Worm (Caenorhabditis elegans) whole organism, midembryonic: ENCODE measurements around the gene nkb-3.

Experiments
- T22C8.4 ChIP-seq: fragments of 200-800 bp; sonication (Bioruptor generic); IDR thresholded peaks from 2 replicates; pipeline ENCODE4 v1.3.6; 2022; ENCODE audit warnings: missing genetic modification characterization, missing compliant biosample characterization
- cog-1 ChIP-seq: sonication (generic microtip); optimal IDR thresholded peaks from 2 replicates; lab custom pipeline; 2016; ENCODE audit warnings: missing genetic modification characterization, missing compliant biosample characterization
- flt-1 ChIP-seq: fragments of 200-800 bp; sonication (Bioruptor generic); IDR thresholded peaks from 2 replicates; pipeline ENCODE4 v1.3.6; 2022; ENCODE audit warnings: missing genetic modification characterization, missing compliant biosample characterization
- klf-2 ChIP-seq: fragments of 200-800 bp; sonication (Bioruptor generic); conservative IDR thresholded peaks from 2 replicates; pipeline ENCODE4 v1.3.6; 2022; ENCODE audit warnings: missing genetic modification reagents, missing genetic modification characterization, missing compliant biosample characterization
- med-1 ChIP-seq: sonication (generic microtip); optimal IDR thresholded peaks from 2 replicates; lab custom pipeline; 2017; ENCODE audit warnings: missing genetic modification characterization, mild to moderate bottlenecking, missing compliant biosample characterization, antibody characterized with exemption, missing genetic modification reagents; ENCODE audit not compliant: insufficient read depth
- ref-1 ChIP-seq: fragments of 200-800 bp; sonication (Bioruptor generic); conservative IDR thresholded peaks from 2 replicates; pipeline ENCODE4 v1.3.6; 2022; ENCODE audit warnings: missing genetic modification reagents, missing genetic modification characterization, missing compliant biosample characterization
- tab-1 ChIP-seq: fragments of 200-800 bp; sonication (Bioruptor generic); IDR thresholded peaks from 2 replicates; pipeline ENCODE4 v1.3.6; 2022; ENCODE audit warnings: missing genetic modification characterization, missing compliant biosample characterization
- ztf-23 ChIP-seq: fragments of 200-800 bp; sonication (Bioruptor generic); IDR thresholded peaks from 2 replicates; pipeline ENCODE4 v1.3.6; 2022; ENCODE audit warnings: missing genetic modification reagents, missing genetic modification characterization, missing compliant biosample characterization
- ztf-29 ChIP-seq: fragments of 200-800 bp; sonication (Bioruptor generic); IDR thresholded peaks from 2 replicates; pipeline ENCODE4 v1.3.6; 2022; ENCODE audit warnings: missing genetic modification reagents, missing genetic modification characterization, missing compliant biosample characterization

Gene nkb-3

DNA sequence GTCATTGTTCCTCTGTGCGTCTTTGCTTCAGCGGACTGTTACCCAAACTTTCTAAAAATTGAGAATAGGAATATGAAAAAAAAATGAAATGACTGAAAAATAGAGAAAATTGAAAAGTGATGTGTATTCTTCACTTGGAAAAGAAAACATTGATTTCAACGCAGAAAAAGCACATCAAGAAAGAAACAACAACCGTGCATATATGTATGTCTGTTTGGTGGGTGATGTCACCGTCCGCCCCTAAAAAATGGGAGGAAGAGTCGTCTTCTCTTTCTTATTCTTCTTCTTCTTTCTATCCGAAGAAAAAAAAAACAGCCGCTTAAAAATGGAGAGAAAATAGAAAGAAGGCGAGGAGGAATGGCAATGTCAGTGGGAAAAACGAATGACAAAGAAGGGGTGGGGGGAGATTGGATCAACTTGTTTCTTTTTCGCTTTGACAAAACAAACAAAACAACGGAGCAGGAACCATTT lies at the start of gene nkb-3:
Gene nkb-3, minus strand, starts transcription at position 51 of the 471 bp plus-strand sequence.
- TF ChIP-seq T22C8.4 (GFP tag; lab: Robert Waterston, UW), result no peak
- no peak for TF ChIP-seq ref-1 (GFP tag; lab: Robert Waterston, UW)
- no peak for TF ChIP-seq flt-1
- TF ChIP-seq med-1 (GFP tag; lab: Kevin White, UChicago), result no peak
- no peak for TF ChIP-seq ztf-29 (GFP tag; lab: Robert Waterston, UW)
- TF ChIP-seq ztf-23 (GFP tag; lab: Robert Waterston, UW), result no peak
- no peak for TF ChIP-seq cog-1 (tag; lab: Kevin White, UChicago)
- TF ChIP-seq tab-1 (GFP tag; lab: Robert Waterston, UW), result no peak
- no peak for TF ChIP-seq klf-2 (GFP tag; lab: Robert Waterston, UW)

DNA sequence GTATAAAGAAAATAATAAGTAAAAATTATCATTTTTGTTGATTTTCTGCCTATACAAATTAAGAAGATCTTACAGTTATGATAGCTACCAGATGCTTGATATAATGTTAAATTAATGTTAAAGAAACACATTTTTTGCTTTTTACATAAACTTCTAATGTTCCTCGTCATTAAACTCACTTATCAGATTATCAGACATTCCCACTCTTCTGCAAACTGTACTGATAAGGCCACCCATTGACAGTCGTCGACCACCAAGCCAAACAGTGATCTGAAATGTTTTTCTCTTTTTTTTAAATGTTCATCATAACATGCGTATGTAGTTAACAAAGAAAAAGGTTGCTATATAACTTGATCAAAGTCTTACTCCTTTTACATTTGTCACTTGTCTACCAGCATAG lies 48.4 kb upstream of the nkb-3 start:
- TF ChIP-seq flt-1 (no peak), ref-1 (GFP tag; lab: Robert Waterston, UW) (no peak), klf-2 (GFP tag; lab: Robert Waterston, UW) (no peak), med-1 (GFP tag; lab: Kevin White, UChicago) (no peak), tab-1 (GFP tag; lab: Robert Waterston, UW) (no peak), ztf-23 (GFP tag; lab: Robert Waterston, UW) (no peak), ztf-29 (GFP tag; lab: Robert Waterston, UW) (no peak), cog-1 (tag; lab: Kevin White, UChicago) (no peak)

DNA sequence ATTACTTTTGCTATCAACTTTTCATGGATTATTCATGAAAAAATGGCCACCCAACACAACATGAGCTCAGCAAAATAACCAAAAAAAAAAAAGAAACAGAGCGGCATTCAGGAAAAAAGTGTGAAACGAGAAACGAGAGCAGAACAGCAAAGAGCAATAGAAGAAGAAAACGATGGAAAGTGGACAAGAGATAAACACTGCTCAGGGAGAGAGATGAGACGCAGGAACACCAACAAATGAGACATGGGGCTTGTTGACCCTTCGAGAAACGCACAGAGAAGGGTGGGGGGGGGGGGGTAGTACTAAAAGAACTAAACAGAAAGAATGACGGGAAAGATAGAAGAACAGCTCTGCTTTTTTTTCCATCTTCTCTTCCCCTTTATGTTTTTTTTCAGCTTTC lies 41.6 kb upstream of the nkb-3 start:
- no peak for TF ChIP-seq ref-1 (GFP tag; lab: Robert Waterston, UW)
- TF ChIP-seq flt-1, result no peak
- TF ChIP-seq tab-1 (GFP tag; lab: Robert Waterston, UW), result no peak
- no peak for TF ChIP-seq klf-2 (GFP tag; lab: Robert Waterston, UW)
- no peak for TF ChIP-seq T22C8.4 (GFP tag; lab: Robert Waterston, UW)
- TF ChIP-seq cog-1 (tag; lab: Kevin White, UChicago), result no peak

DNA sequence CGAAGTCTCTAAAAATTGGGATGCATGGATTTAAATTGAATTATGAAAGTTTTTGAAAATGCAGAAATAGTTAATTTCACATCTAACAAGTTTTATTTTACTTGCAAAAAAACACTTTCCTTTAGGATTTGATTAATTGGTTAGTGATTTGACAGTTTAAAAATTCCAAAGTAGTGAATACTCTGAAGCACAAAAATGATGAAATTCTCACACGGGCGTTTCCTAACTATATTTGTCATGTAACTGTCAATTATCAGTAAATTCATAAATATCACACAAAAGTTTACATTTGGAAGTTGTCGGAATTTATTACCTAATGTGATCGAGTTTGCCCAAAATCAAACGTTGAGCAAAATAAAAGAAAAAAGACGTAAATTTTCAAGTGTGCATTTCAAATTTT lies 40.8 kb upstream of the nkb-3 start:
- no peak for TF ChIP-seq cog-1 (tag; lab: Kevin White, UChicago)
- TF ChIP-seq flt-1, result no peak
- TF ChIP-seq tab-1 (GFP tag; lab: Robert Waterston, UW), result no peak
- TF ChIP-seq med-1 (GFP tag; lab: Kevin White, UChicago), result no peak
- TF ChIP-seq ztf-29 (GFP tag; lab: Robert Waterston, UW), result no peak
- no peak for TF ChIP-seq ref-1 (GFP tag; lab: Robert Waterston, UW)

DNA sequence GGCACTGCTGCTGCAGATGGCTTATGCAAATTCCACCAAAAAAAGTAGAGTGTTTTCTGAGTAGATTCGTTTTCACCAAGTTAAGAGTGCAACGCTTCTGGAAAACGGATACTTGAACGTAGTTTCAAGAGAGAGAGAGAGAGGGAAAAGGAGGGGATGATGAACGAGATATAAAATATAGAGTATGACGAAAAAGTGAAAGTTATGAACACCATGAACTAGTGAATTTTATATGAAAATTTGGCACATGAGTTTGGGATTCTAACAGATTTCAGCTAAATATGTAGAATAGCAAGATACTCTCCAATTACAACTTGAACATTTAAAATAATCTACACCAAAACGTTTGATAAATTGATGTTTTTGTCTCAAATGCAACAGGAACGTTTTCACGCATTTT lies 39.4 kb upstream of the nkb-3 start, which contains the start of gene obr-3:
Gene obr-3, minus strand, starts transcription at position 101 of the 400 bp plus-strand sequence.
- no peak for TF ChIP-seq flt-1
- no peak for TF ChIP-seq T22C8.4 (GFP tag; lab: Robert Waterston, UW)
- TF ChIP-seq ref-1 (GFP tag; lab: Robert Waterston, UW), result no peak
- no peak for TF ChIP-seq klf-2 (GFP tag; lab: Robert Waterston, UW)
- TF ChIP-seq med-1 (GFP tag; lab: Kevin White, UChicago), result no peak
- TF ChIP-seq ztf-23 (GFP tag; lab: Robert Waterston, UW), result no peak
- TF ChIP-seq tab-1 (GFP tag; lab: Robert Waterston, UW), result no peak
- no peak for TF ChIP-seq ztf-29 (GFP tag; lab: Robert Waterston, UW)
- no peak for TF ChIP-seq cog-1 (tag; lab: Kevin White, UChicago)

DNA sequence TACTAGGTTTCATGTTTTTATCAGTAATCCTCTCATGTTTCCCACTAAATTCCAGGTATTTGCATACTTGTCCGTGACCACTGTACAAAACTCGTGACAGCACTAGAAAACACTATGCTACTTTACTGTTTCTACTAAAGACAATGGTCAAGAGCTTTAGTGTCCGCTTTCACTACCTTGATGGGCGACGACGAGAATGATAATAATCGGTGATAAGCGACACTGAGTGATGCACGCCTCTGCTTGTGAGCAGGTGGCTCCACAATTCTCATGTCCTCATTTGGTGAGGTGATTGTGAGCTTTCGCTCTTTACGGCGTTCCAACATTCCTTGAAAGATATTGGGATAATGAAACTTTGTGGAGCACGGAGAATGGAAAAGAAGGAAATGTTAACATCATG lies 32.9 kb upstream of the nkb-3 start:
- no peak for TF ChIP-seq tab-1 (GFP tag; lab: Robert Waterston, UW)

DNA sequence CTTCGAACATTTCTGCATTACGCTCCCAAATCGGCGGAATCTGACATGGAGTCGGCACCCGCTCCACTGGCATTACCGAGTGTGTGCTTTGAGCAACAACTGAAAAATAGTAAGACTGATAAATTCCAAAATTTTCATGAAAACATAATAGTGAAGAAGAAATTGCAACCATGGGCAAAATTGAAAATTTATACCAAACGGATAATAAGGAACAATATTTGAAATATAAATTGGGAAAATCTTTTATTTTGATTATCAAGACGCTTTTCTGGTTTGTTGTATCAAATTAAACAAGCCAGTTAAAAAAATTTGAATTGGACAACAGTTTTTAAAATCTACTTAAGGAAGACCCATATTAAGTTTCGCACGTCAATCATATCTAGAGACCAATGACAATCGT lies 23.2 kb upstream of the nkb-3 start, which contains the start of gene ZK1086.2:
Gene ZK1086.2, minus strand, starts transcription at position 101 of the 400 bp plus-strand sequence.
- TF ChIP-seq cog-1 (tag; lab: Kevin White, UChicago) (no peak), ref-1 (GFP tag; lab: Robert Waterston, UW) (no peak), flt-1 (no peak), med-1 (GFP tag; lab: Kevin White, UChicago) (no peak), T22C8.4 (GFP tag; lab: Robert Waterston, UW) (no peak)

DNA sequence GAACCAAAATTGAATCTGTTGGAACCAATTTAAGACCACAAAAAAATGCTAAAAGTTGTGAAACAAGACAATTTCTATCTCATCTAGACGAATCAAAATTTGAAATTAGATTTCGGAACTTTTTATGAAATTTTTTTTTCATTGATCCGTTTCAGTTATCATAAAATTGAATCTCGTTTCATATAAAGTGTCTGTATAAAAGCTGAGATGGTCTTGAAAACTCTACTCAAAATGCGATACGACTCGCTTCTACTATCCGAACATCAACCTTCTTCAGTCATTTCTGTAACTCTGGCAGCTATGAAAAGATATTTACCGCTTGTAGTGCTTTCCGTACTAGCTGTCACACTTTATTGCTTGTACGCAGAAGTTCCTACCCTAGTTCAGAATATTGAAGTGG lies 20.2 kb upstream of the nkb-3 start, which contains the start of gene ZK1086.3:
Gene ZK1086.3, plus strand, starts transcription at position 301 of the 400 bp plus-strand sequence.
- TF ChIP-seq ztf-29 (GFP tag; lab: Robert Waterston, UW), result no peak
- TF ChIP-seq ztf-23 (GFP tag; lab: Robert Waterston, UW), result no peak
- no peak for TF ChIP-seq tab-1 (GFP tag; lab: Robert Waterston, UW)
- TF ChIP-seq flt-1, result no peak
- TF ChIP-seq T22C8.4 (GFP tag; lab: Robert Waterston, UW), result no peak
- TF ChIP-seq ref-1 (GFP tag; lab: Robert Waterston, UW), result no peak
- TF ChIP-seq med-1 (GFP tag; lab: Kevin White, UChicago), result no peak
- no peak for TF ChIP-seq klf-2 (GFP tag; lab: Robert Waterston, UW)
- no peak for TF ChIP-seq cog-1 (tag; lab: Kevin White, UChicago)

DNA sequence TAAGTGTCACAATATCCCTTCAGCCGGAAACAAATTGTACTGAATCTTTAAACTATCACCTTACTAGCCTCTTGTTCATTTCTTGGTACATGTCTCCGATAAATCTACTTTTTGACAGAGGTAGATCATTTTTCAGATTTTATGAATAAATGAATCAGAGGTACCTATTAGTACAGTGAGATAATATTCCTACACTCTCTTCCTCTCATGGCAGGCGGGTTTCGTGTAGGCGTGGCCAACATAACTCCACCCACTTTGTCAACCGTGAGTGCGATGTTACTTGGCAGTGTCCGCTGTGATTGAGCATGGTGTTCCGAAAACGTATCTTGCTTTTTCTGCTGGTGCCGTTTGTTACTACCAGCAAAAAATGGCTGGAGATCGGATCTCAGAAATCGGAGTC lies 14.9 kb upstream of the nkb-3 start, which contains the start of gene F55F3.4:
Gene F55F3.4, plus strand, starts transcription at position 301 of the 400 bp plus-strand sequence.
- TF ChIP-seq T22C8.4 (GFP tag; lab: Robert Waterston, UW) (no peak), ref-1 (GFP tag; lab: Robert Waterston, UW) (no peak), tab-1 (GFP tag; lab: Robert Waterston, UW) (no peak), med-1 (GFP tag; lab: Kevin White, UChicago) (no peak), ztf-23 (GFP tag; lab: Robert Waterston, UW) (no peak), cog-1 (tag; lab: Kevin White, UChicago) (no peak), klf-2 (GFP tag; lab: Robert Waterston, UW) (no peak), ztf-29 (GFP tag; lab: Robert Waterston, UW) (no peak), flt-1 (no peak)
